Fruit fly (Drosophila melanogaster) whole organism, embryonic: Measurements from ENCODE around the gene nmo.
A peak's percentile ranks its signal among the peaks of the same experiment; 100 is the strongest.

ENCODE experiments used
- Awh ChIP-seq: fragments of 200-800 bp; sonication (Bioruptor generic); IDR thresholded peaks from 2 replicates; pipeline ENCODE4, ENCODE4 v1.3.6; 2022; ENCODE audit warnings: missing biosample characterization, missing genetic modification characterization
- Bdp1 ChIP-seq: fragments of 200-800 bp; sonication (Bioruptor generic); optimal IDR thresholded peaks from 3 replicates; lab custom pipeline; 2016; ENCODE audit warnings: missing biosample characterization, missing genetic modification characterization
- Blimp-1 ChIP-seq: fragments of 200-800 bp; sonication (Bioruptor generic); optimal IDR thresholded peaks from 3 replicates; lab custom pipeline; 2018; ENCODE audit warnings: missing biosample characterization, missing genetic modification characterization, mild to moderate bottlenecking, moderate library complexity, missing genetic modification reagents
- CG10565 ChIP-seq: fragments of 200-800 bp; sonication (Bioruptor generic); optimal IDR thresholded peaks from 3 replicates; lab custom pipeline; 2016; ENCODE audit warnings: missing biosample characterization, mild to moderate bottlenecking, missing genetic modification characterization
- CG10654 ChIP-seq: fragments of 200-800 bp; sonication (Bioruptor generic); optimal IDR thresholded peaks from 2 replicates; lab custom pipeline; 2016; ENCODE audit warnings: missing biosample characterization, missing genetic modification characterization
- CG11723 ChIP-seq: fragments of 200-800 bp; sonication (Bioruptor generic); optimal IDR thresholded peaks from 2 replicates; lab custom pipeline; 2017; ENCODE audit warnings: missing biosample characterization, mild to moderate bottlenecking, missing genetic modification characterization
- CG12299 ChIP-seq: fragments of 200-800 bp; sonication (Bioruptor generic); optimal IDR thresholded peaks from 2 replicates; lab custom pipeline; 2018; ENCODE audit warnings: missing biosample characterization, mild to moderate bottlenecking, missing genetic modification characterization
- CG12744 ChIP-seq: fragments of 200-800 bp; sonication (Bioruptor generic); optimal IDR thresholded peaks from 2 replicates; lab custom pipeline; 2016; ENCODE audit warnings: missing biosample characterization, missing genetic modification characterization
- CG14710 ChIP-seq: fragments of 200-800 bp; sonication (Bioruptor generic); optimal IDR thresholded peaks from 3 replicates; lab custom pipeline; 2019; ENCODE audit warnings: missing biosample characterization, mild to moderate bottlenecking, missing genetic modification characterization, moderate library complexity
- CG1602 ChIP-seq: fragments of 200-800 bp; sonication (Bioruptor generic); optimal IDR thresholded peaks from 3 replicates; lab custom pipeline; 2016; ENCODE audit warnings: missing biosample characterization, missing genetic modification characterization
- CG18764 ChIP-seq: fragments of 200-800 bp; sonication (Bioruptor generic); optimal IDR thresholded peaks from 3 replicates; lab custom pipeline; 2016; ENCODE audit warnings: missing biosample characterization, missing genetic modification characterization
- CG2712 ChIP-seq: fragments of 200-800 bp; optimal IDR thresholded peaks from 3 replicates; lab custom pipeline; 2019; ENCODE audit warnings: missing biosample characterization, mild to moderate bottlenecking, missing genetic modification characterization, moderate library complexity
- CG31224 ChIP-seq: fragments of 200-800 bp; sonication (Bioruptor generic); IDR thresholded peaks from 2 replicates; pipeline ENCODE4 v1.3.6; 2022; ENCODE audit warnings: missing biosample characterization, missing genetic modification characterization
- CG33213 ChIP-seq: fragments of 200-800 bp; sonication (Bioruptor generic); optimal IDR thresholded peaks from 3 replicates; lab custom pipeline; 2016; ENCODE audit warnings: missing biosample characterization, missing genetic modification characterization
- CG4328 ChIP-seq: fragments of 200-800 bp; sonication (Bioruptor generic); optimal IDR thresholded peaks from 3 replicates; lab custom pipeline; 2017; ENCODE audit warnings: missing biosample characterization, missing genetic modification reagents, missing genetic modification characterization
- CG5245 ChIP-seq: fragments of 200-800 bp; sonication (Bioruptor generic); optimal IDR thresholded peaks from 3 replicates; lab custom pipeline; 2016; ENCODE audit warnings: missing biosample characterization, missing genetic modification characterization
- CG6272 ChIP-seq: fragments of 200-800 bp; sonication (Bioruptor generic); IDR thresholded peaks from 2 replicates; pipeline ENCODE4 v1.3.6; 2022; ENCODE audit warnings: missing biosample characterization, missing genetic modification characterization
- CG6654 ChIP-seq: fragments of 200-800 bp; sonication (Bioruptor generic); optimal IDR thresholded peaks from 2 replicates; lab custom pipeline; 2017; ENCODE audit warnings: missing biosample characterization, mild to moderate bottlenecking, missing genetic modification characterization
- CG7556 ChIP-seq: fragments of 200-800 bp; sonication (Bioruptor generic); optimal IDR thresholded peaks from 2 replicates; lab custom pipeline; 2017; ENCODE audit warnings: missing biosample characterization, mild to moderate bottlenecking, missing genetic modification characterization
- CG7928 ChIP-seq: fragments of 200-800 bp; sonication (Bioruptor generic); optimal IDR thresholded peaks from 2 replicates; lab custom pipeline; 2017; ENCODE audit warnings: missing biosample characterization, mild to moderate bottlenecking, missing genetic modification characterization
- CG7963 ChIP-seq: fragments of 200-800 bp; sonication (Bioruptor generic); IDR thresholded peaks from 3 replicates; pipeline ENCODE4 v1.3.6; 2022; ENCODE audit warnings: missing biosample characterization, missing genetic modification characterization; ENCODE audit not compliant: partially characterized antibody
- CG8765 ChIP-seq: fragments of 200-800 bp; sonication (Bioruptor generic); IDR thresholded peaks from 2 replicates; pipeline ENCODE4 v1.3.6; 2022; ENCODE audit warnings: missing biosample characterization, missing genetic modification characterization
- CG9797 ChIP-seq: fragments of 200-800 bp; sonication (Bioruptor generic); optimal IDR thresholded peaks from 3 replicates; lab custom pipeline; 2018; ENCODE audit warnings: missing biosample characterization, mild to moderate bottlenecking, missing genetic modification characterization
- D ChIP-seq, 2 experiments: fragments of 200-800 bp in 1 of 2; fragments of >200 bp in 1 of 2; sonication (Bioruptor generic) in 1 of 2; optimal IDR thresholded peaks; 2 replicates in 1 of 2; 3 replicates in 1 of 2; lab custom pipeline; 2017; ENCODE audit warnings: mild to moderate bottlenecking in 1 of 2, missing biosample characterization in 1 of 2, missing genetic modification characterization in 1 of 2, missing genetic modification reagents in 1 of 2
- H15 ChIP-seq: fragments of 200-800 bp; sonication (Bioruptor generic); IDR thresholded peaks from 3 replicates; pipeline ENCODE4 v1.3.6; 2022; ENCODE audit warnings: missing biosample characterization, missing genetic modification characterization
- Myb ChIP-seq: fragments of 200-800 bp; sonication (Bioruptor generic); optimal IDR thresholded peaks from 2 replicates; lab custom pipeline; 2016; ENCODE audit warnings: missing biosample characterization, missing genetic modification characterization
- NK7.1 ChIP-seq: fragments of 200-800 bp; sonication (Bioruptor generic); optimal IDR thresholded peaks from 3 replicates; lab custom pipeline; 2016; ENCODE audit warnings: missing biosample characterization, missing genetic modification characterization
- Neu2 ChIP-seq: fragments of 200-800 bp; sonication (Bioruptor generic); optimal IDR thresholded peaks from 3 replicates; lab custom pipeline; 2016; ENCODE audit warnings: missing biosample characterization, missing genetic modification characterization, borderline replicate concordance
- Optix ChIP-seq: fragments of 200-800 bp; sonication (Bioruptor generic); IDR thresholded peaks from 3 replicates; pipeline ENCODE4 v1.3.6; 2022; ENCODE audit warnings: missing biosample characterization, missing genetic modification characterization
- Taf1 ChIP-seq: fragments of 200-800 bp; sonication (Bioruptor generic); IDR thresholded peaks from 2 replicates; pipeline ENCODE4 v1.3.6; 2022; ENCODE audit warnings: missing biosample characterization, missing genetic modification characterization
- al ChIP-seq: fragments of 200-800 bp; sonication (Bioruptor generic); IDR thresholded peaks from 2 replicates; pipeline ENCODE4 v1.3.6; 2022; ENCODE audit warnings: missing biosample characterization, missing genetic modification characterization
- amos ChIP-seq: fragments of 200-800 bp; sonication (Bioruptor generic); IDR thresholded peaks from 2 replicates; pipeline ENCODE4 v1.3.6; 2022; ENCODE audit warnings: missing biosample characterization, missing genetic modification characterization; ENCODE audit not compliant: partially characterized antibody
- ara ChIP-seq: fragments of 200-800 bp; sonication (Bioruptor generic); IDR thresholded peaks from 2 replicates; pipeline ENCODE4 v1.3.6; 2022; ENCODE audit warnings: missing biosample characterization, missing genetic modification characterization
- bab2 ChIP-seq: fragments of 200-800 bp; sonication (Bioruptor generic); optimal IDR thresholded peaks from 2 replicates; lab custom pipeline; 2016; ENCODE audit warnings: missing biosample characterization, missing genetic modification characterization
- bcd ChIP-seq: fragments of 200-800 bp; sonication (Bioruptor generic); optimal IDR thresholded peaks from 2 replicates; lab custom pipeline; 2017; ENCODE audit warnings: missing biosample characterization, mild to moderate bottlenecking, missing genetic modification characterization
- chif ChIP-seq, 2 experiments: fragments of 200-800 bp; sonication (Bioruptor generic); optimal IDR thresholded peaks; 3 replicates each; lab custom pipeline; 2016; ENCODE audit warnings: missing biosample characterization in 2 of 2, missing genetic modification characterization in 2 of 2
- chm ChIP-seq: fragments of 200-800 bp; sonication (Bioruptor generic); IDR thresholded peaks from 2 replicates; pipeline ENCODE4 v1.3.6; 2022; ENCODE audit warnings: missing biosample characterization, missing genetic modification characterization
- ftz-f1 ChIP-seq: fragments of 200-800 bp; sonication (Bioruptor generic); optimal IDR thresholded peaks from 2 replicates; lab custom pipeline; 2016; ENCODE audit warnings: missing biosample characterization, missing genetic modification characterization
- hth ChIP-seq: fragments of >200 bp; optimal IDR thresholded peaks from 2 replicates; lab custom pipeline; 2017; ENCODE audit warnings: inconsistent platforms
- jumu ChIP-seq: fragments of 200-800 bp; sonication (Bioruptor generic); optimal IDR thresholded peaks from 3 replicates; lab custom pipeline; 2016; ENCODE audit warnings: missing biosample characterization, missing genetic modification characterization
- lov ChIP-seq, 2 experiments: fragments of 200-800 bp in 1 of 2; fragments of >200 bp in 1 of 2; sonication (Bioruptor generic) in 1 of 2; IDR thresholded peaks in 1 of 2; optimal IDR thresholded peaks in 1 of 2; 2 replicates in 1 of 2; 3 replicates in 1 of 2; pipeline versions ENCODE4 v1.3.6 to Lab custom; 2017 to 2022; ENCODE audit warnings: missing biosample characterization in 1 of 2, missing genetic modification characterization in 1 of 2
- nau ChIP-seq: fragments of 200-800 bp; sonication (Bioruptor generic); optimal IDR thresholded peaks from 3 replicates; lab custom pipeline; 2017; ENCODE audit warnings: missing biosample characterization, mild to moderate bottlenecking, missing genetic modification characterization, missing genetic modification reagents
- nmo ChIP-seq: fragments of 200-800 bp; sonication (Bioruptor generic); optimal IDR thresholded peaks from 2 replicates; lab custom pipeline; 2018; ENCODE audit warnings: missing biosample characterization, mild to moderate bottlenecking, missing genetic modification characterization, moderate library complexity
- pnt ChIP-seq: fragments of 200-800 bp; sonication (Bioruptor generic); optimal IDR thresholded peaks from 3 replicates; lab custom pipeline; 2016; ENCODE audit warnings: missing biosample characterization, missing genetic modification characterization
- shn ChIP-seq: fragments of 200-800 bp; sonication (Bioruptor generic); optimal IDR thresholded peaks from 3 replicates; lab custom pipeline; 2016; ENCODE audit warnings: missing biosample characterization, missing genetic modification characterization
- tin ChIP-seq: fragments of 200-800 bp; sonication (Bioruptor generic); optimal IDR thresholded peaks from 3 replicates; lab custom pipeline; 2016; ENCODE audit warnings: missing biosample characterization, missing genetic modification characterization
- tll ChIP-seq, 2 experiments: fragments of 200-800 bp in 1 of 2; fragments of >200 bp in 1 of 2; sonication (Bioruptor generic) in 1 of 2; optimal IDR thresholded peaks; 2 replicates each; lab custom pipeline; 2017 to 2019; ENCODE audit warnings: missing biosample characterization in 2 of 2, missing genetic modification characterization in 2 of 2, mild to moderate bottlenecking in 1 of 2, moderate library complexity in 1 of 2
- zen2 ChIP-seq: fragments of 200-800 bp; sonication (Bioruptor generic); IDR thresholded peaks from 3 replicates; pipeline ENCODE4 v1.3.6; 2022; ENCODE audit warnings: missing biosample characterization, missing genetic modification characterization; ENCODE audit not compliant: partially characterized antibody

nmo gene

dm6 chr3L:8063214-8064156 is 84.6 kb downstream of the nmo start, which contains the start of gene Sarm (continued):
- TF ChIP-seq Taf1 (0 out of 2 replicates have a peak, but pooled peaks have one; percentile 9), CG11723 (GFP tag; lab: Kevin White, UChicago) (peak; percentile 12), CG4328 (GFP tag; lab: Kevin White, UChicago) (peak; percentile 37), CG31224 (GFP tag; lab: Robert Waterston, UW) (no peak), tin (GFP tag; lab: Kevin White, UChicago) (no peak), hth (lab: Kevin White, UChicago) (no peak), chif (GFP tag; optimal IDR thresholded peaks at IDR 0.05; lab: Kevin White, UChicago) (no peak), Blimp-1 (GFP tag; lab: Kevin White, UChicago) (peak; percentile 18), nmo (GFP tag; lab: Kevin White, UChicago) (peak; percentile 85), CG5245 (no peak), CG10565 (GFP tag; lab: Kevin White, UChicago) (no peak), shn (GFP tag; lab: Kevin White, UChicago) (no peak), CG14710 (tag; lab: Kevin White, UChicago) (peak; percentile 30), CG6272 (GFP tag; lab: Robert Waterston, UW) (no peak), bcd (GFP tag; lab: Kevin White, UChicago) (peak; percentile 55), CG33213 (GFP tag; lab: Kevin White, UChicago) (no peak), chm (GFP tag; lab: Robert Waterston, UW) (no peak; the same call in 1 of the 2 replicates), CG6654 (no peak), amos (GFP tag; lab: Robert Waterston, UW) (peak; percentile 19; the same call in 1 of the 2 replicates), bab2 (GFP tag; lab: Kevin White, UChicago) (no peak), CG8765 (no peak), D (optimal IDR thresholded peaks at IDR 0.05; lab: Kevin White, UChicago) (no peak), D (GFP tag; optimal IDR thresholded peaks at IDR 0.05; lab: Kevin White, UChicago) (peak; percentile 35), Bdp1 (GFP tag; lab: Kevin White, UChicago) (peak; percentile 6), NK7.1 (GFP tag; lab: Kevin White, UChicago) (no peak), Neu2 (GFP tag; lab: Kevin White, UChicago) (no peak), Optix (GFP tag; lab: Robert Waterston, UW) (no peak), lov (optimal IDR thresholded peaks at IDR 0.05; lab: Kevin White, UChicago) (no peak), lov (GFP tag; IDR thresholded peaks at IDR 0.05; lab: Robert Waterston, UW) (0 out of 3 replicates have a peak, but pooled peaks have one; percentile 41), Awh (GFP tag; lab: Robert Waterston, UW) (no peak), CG18764 (GFP tag; lab: Kevin White, UChicago) (no peak), CG12744 (GFP tag; lab: Kevin White, UChicago) (no peak), CG1602 (GFP tag; lab: Kevin White, UChicago) (peak; percentile 10), nau (peak; percentile 50), CG2712 (tag; lab: Kevin White, UChicago) (peak; percentile 19), jumu (GFP tag; lab: Kevin White, UChicago) (no peak), zen2 (GFP tag; lab: Robert Waterston, UW) (no peak), Myb (GFP tag; lab: Kevin White, UChicago) (no peak), H15 (GFP tag; lab: Robert Waterston, UW) (0 out of 3 replicates have a peak, but pooled peaks have one; percentile 15), CG10654 (no peak), pnt (GFP tag; lab: Kevin White, UChicago) (no peak), ara (GFP tag; lab: Robert Waterston, UW) (no peak), CG9797 (GFP tag; lab: Kevin White, UChicago) (no peak), CG7928 (no peak), CG7556 (GFP tag; lab: Kevin White, UChicago) (peak; percentile 73), al (GFP tag; lab: Robert Waterston, UW) (no peak), ftz-f1 (GFP tag; lab: Kevin White, UChicago) (peak; percentile 61), CG7963 (GFP tag; lab: Robert Waterston, UW) (no peak), tll (GFP tag; optimal IDR thresholded peaks at IDR 0.05; lab: Kevin White, UChicago) (no peak), CG12299 (no peak)
